Fruit fly (Drosophila melanogaster) whole organism, embryonic: ENCODE measurements around the gene Sb.

Source experiments
- Aef1 ChIP-seq: fragments of 200-800 bp; sonication (Bioruptor generic); IDR thresholded peaks from 3 replicates; pipeline ENCODE4 v1.3.6; 2022; ENCODE audit warnings: missing biosample characterization, missing genetic modification characterization
- CG10654 ChIP-seq: fragments of 200-800 bp; sonication (Bioruptor generic); optimal IDR thresholded peaks from 2 replicates; lab custom pipeline; 2016; ENCODE audit warnings: missing biosample characterization, missing genetic modification characterization
- CG11093 ChIP-seq: fragments of 200-800 bp; sonication (Bioruptor generic); IDR thresholded peaks from 3 replicates; pipeline ENCODE4 v1.3.6; 2022; ENCODE audit warnings: missing biosample characterization, missing genetic modification characterization
- CG11696 ChIP-seq: fragments of 200-800 bp; sonication (Bioruptor generic); IDR thresholded peaks from 2 replicates; pipeline ENCODE4 v1.3.6; 2022; ENCODE audit warnings: missing biosample characterization, missing genetic modification characterization
- CG13424 ChIP-seq: fragments of 200-800 bp; sonication (Bioruptor generic); optimal IDR thresholded peaks from 2 replicates; lab custom pipeline; 2019; ENCODE audit warnings: missing biosample characterization, mild to moderate bottlenecking, missing genetic modification characterization, moderate library complexity
- CG14050 ChIP-seq: fragments of 200-800 bp; sonication (Bioruptor generic); IDR thresholded peaks from 3 replicates; pipeline ENCODE4 v1.3.6; 2022; ENCODE audit warnings: missing biosample characterization, missing genetic modification characterization
- CG17568 ChIP-seq: fragments of 200-800 bp; sonication (Bioruptor generic); optimal IDR thresholded peaks from 2 replicates; lab custom pipeline; 2018; ENCODE audit warnings: missing biosample characterization, mild to moderate bottlenecking, missing genetic modification characterization, moderate library complexity
- CG17829 ChIP-seq: fragments of 200-800 bp; optimal IDR thresholded peaks from 2 replicates; lab custom pipeline; 2019; ENCODE audit warnings: missing biosample characterization, mild to moderate bottlenecking, missing genetic modification characterization, moderate library complexity
- CG18599 ChIP-seq: fragments of 200-800 bp; sonication (Bioruptor generic); optimal IDR thresholded peaks from 3 replicates; lab custom pipeline; 2017; ENCODE audit warnings: missing biosample characterization, missing genetic modification characterization, mild to moderate bottlenecking, moderate library complexity, missing genetic modification reagents
- CG31224 ChIP-seq: fragments of 200-800 bp; sonication (Bioruptor generic); IDR thresholded peaks from 2 replicates; pipeline ENCODE4 v1.3.6; 2022; ENCODE audit warnings: missing biosample characterization, missing genetic modification characterization
- CG3281 ChIP-seq: fragments of 200-800 bp; sonication (Bioruptor generic); optimal IDR thresholded peaks from 3 replicates; lab custom pipeline; 2017; ENCODE audit warnings: missing biosample characterization, mild to moderate bottlenecking, missing genetic modification characterization
- CG33557 ChIP-seq: fragments of 200-800 bp; sonication (Bioruptor generic); optimal IDR thresholded peaks from 2 replicates; lab custom pipeline; 2019; ENCODE audit warnings: missing biosample characterization, mild to moderate bottlenecking, missing genetic modification characterization, moderate library complexity
- CG3838 ChIP-seq: fragments of 200-800 bp; sonication (Bioruptor generic); optimal IDR thresholded peaks from 3 replicates; lab custom pipeline; 2016; ENCODE audit warnings: missing biosample characterization, missing genetic modification characterization
- CG43689 ChIP-seq: fragments of 200-800 bp; sonication (Bioruptor generic); IDR thresholded peaks from 2 replicates; pipeline ENCODE4 v1.3.6; 2022; ENCODE audit warnings: missing biosample characterization, missing genetic modification characterization
- CG7786 ChIP-seq: fragments of 200-800 bp; sonication (Bioruptor generic); optimal IDR thresholded peaks from 2 replicates; lab custom pipeline; 2016; ENCODE audit warnings: missing biosample characterization, missing genetic modification characterization
- CG7839 ChIP-seq: fragments of 200-800 bp; sonication (Bioruptor generic); optimal IDR thresholded peaks from 3 replicates; lab custom pipeline; 2018; ENCODE audit warnings: missing biosample characterization, mild to moderate bottlenecking, missing genetic modification characterization, moderate library complexity
- CG8388 ChIP-seq: fragments of 200-800 bp; sonication (Bioruptor generic); optimal IDR thresholded peaks from 2 replicates; lab custom pipeline; 2019; ENCODE audit warnings: missing biosample characterization, mild to moderate bottlenecking, missing genetic modification characterization, moderate library complexity
- CG8765 ChIP-seq: fragments of 200-800 bp; sonication (Bioruptor generic); IDR thresholded peaks from 2 replicates; pipeline ENCODE4 v1.3.6; 2022; ENCODE audit warnings: missing biosample characterization, missing genetic modification characterization
- CTCF ChIP-seq: fragments of 200-800 bp; sonication (Bioruptor generic); optimal IDR thresholded peaks from 2 replicates; lab custom pipeline; 2017; ENCODE audit warnings: missing biosample characterization, mild to moderate bottlenecking, missing genetic modification characterization, moderate library complexity
- Ets65A ChIP-seq: fragments of 200-800 bp; sonication (Bioruptor generic); peaks from one replicate; lab custom pipeline; 2016; ENCODE audit warnings: missing biosample characterization, missing genetic modification characterization
- H2.0 ChIP-seq: fragments of 200-800 bp; sonication (Bioruptor generic); IDR thresholded peaks from 2 replicates; pipeline ENCODE4 v1.3.6; 2022; ENCODE audit warnings: missing biosample characterization, missing genetic modification characterization
- HLHmδ ChIP-seq: fragments of 200-800 bp; sonication (Bioruptor generic); optimal IDR thresholded peaks from 2 replicates; lab custom pipeline; 2018; ENCODE audit warnings: missing biosample characterization, mild to moderate bottlenecking, missing genetic modification characterization, moderate library complexity
- Hr51 ChIP-seq, 2 experiments: fragments of 200-800 bp; sonication (Bioruptor generic); optimal IDR thresholded peaks; 2 replicates in 1 of 2; 3 replicates in 1 of 2; lab custom pipeline; 2016 to 2018; ENCODE audit warnings: missing biosample characterization in 2 of 2, missing genetic modification characterization in 2 of 2, mild to moderate bottlenecking in 1 of 2, moderate library complexity in 1 of 2
- Med ChIP-seq: fragments of 200-800 bp; sonication (Bioruptor generic); peaks from one replicate; lab custom pipeline; 2016; ENCODE audit warnings: missing biosample characterization, missing genetic modification characterization, mild to moderate bottlenecking, inconsistent platforms, moderate library complexity
- Myb ChIP-seq: fragments of 200-800 bp; sonication (Bioruptor generic); optimal IDR thresholded peaks from 2 replicates; lab custom pipeline; 2016; ENCODE audit warnings: missing biosample characterization, missing genetic modification characterization
- Rx ChIP-seq: fragments of 200-800 bp; sonication (Bioruptor generic); IDR thresholded peaks from 2 replicates; pipeline ENCODE4 v1.3.6; 2022; ENCODE audit warnings: missing biosample characterization, missing genetic modification characterization
- Side ChIP-seq: fragments of 200-800 bp; sonication (Bioruptor generic); optimal IDR thresholded peaks from 2 replicates; lab custom pipeline; 2016; ENCODE audit warnings: missing biosample characterization, missing genetic modification characterization
- al ChIP-seq: fragments of 200-800 bp; sonication (Bioruptor generic); IDR thresholded peaks from 2 replicates; pipeline ENCODE4 v1.3.6; 2022; ENCODE audit warnings: missing biosample characterization, missing genetic modification characterization
- corto ChIP-seq: fragments of 200-800 bp; sonication (Bioruptor generic); optimal IDR thresholded peaks from 2 replicates; lab custom pipeline; 2016; ENCODE audit warnings: missing biosample characterization, mild to moderate bottlenecking, missing genetic modification characterization, moderate library complexity
- crc ChIP-seq: fragments of 200-800 bp; sonication (Bioruptor generic); optimal IDR thresholded peaks from 2 replicates; lab custom pipeline; 2016; ENCODE audit warnings: missing biosample characterization, missing genetic modification characterization
- crol ChIP-seq: fragments of 200-800 bp; sonication (Bioruptor generic); IDR thresholded peaks from 2 replicates; pipeline ENCODE4 v1.3.6; 2022; ENCODE audit warnings: missing biosample characterization, missing genetic modification characterization
- dpn ChIP-seq, 2 experiments: fragments of 200-800 bp; sonication (Bioruptor generic); optimal IDR thresholded peaks; 3 replicates each; lab custom pipeline; 2016; ENCODE audit warnings: missing biosample characterization in 2 of 2, missing genetic modification characterization in 2 of 2
- en ChIP-seq: fragments of 200-800 bp; sonication (Bioruptor generic); optimal IDR thresholded peaks from 2 replicates; lab custom pipeline; 2016; ENCODE audit warnings: missing biosample characterization, missing genetic modification characterization
- ewg ChIP-seq: fragments of 200-800 bp; sonication (Bioruptor generic); optimal IDR thresholded peaks from 3 replicates; lab custom pipeline; 2017; ENCODE audit warnings: mild to moderate bottlenecking, missing biosample characterization, missing genetic modification reagents, missing genetic modification characterization
- fu2 ChIP-seq: fragments of 200-800 bp; sonication (Bioruptor generic); optimal IDR thresholded peaks from 2 replicates; lab custom pipeline; 2016; ENCODE audit warnings: missing biosample characterization, missing genetic modification characterization
- hbn ChIP-seq: fragments of 200-800 bp; sonication (Bioruptor generic); IDR thresholded peaks from 2 replicates; pipeline ENCODE4 v1.3.6; 2022; ENCODE audit warnings: missing biosample characterization, missing genetic modification characterization; ENCODE audit not compliant: partially characterized antibody
- her ChIP-seq: fragments of 200-800 bp; sonication (Bioruptor generic); optimal IDR thresholded peaks from 2 replicates; lab custom pipeline; 2016; ENCODE audit warnings: missing biosample characterization, missing genetic modification characterization
- insv ChIP-seq, 2 experiments: fragments of 200-800 bp; sonication (Bioruptor generic); optimal IDR thresholded peaks; 3 replicates each; lab custom pipeline; 2016 to 2018; ENCODE audit warnings: missing biosample characterization in 2 of 2, missing genetic modification characterization in 2 of 2
- lmd ChIP-seq: fragments of 200-800 bp; sonication (Bioruptor generic); IDR thresholded peaks from 2 replicates; pipeline ENCODE4 v1.3.6; 2022; ENCODE audit warnings: missing biosample characterization, missing genetic modification characterization
- lov ChIP-seq, 2 experiments: fragments of 200-800 bp in 1 of 2; fragments of >200 bp in 1 of 2; sonication (Bioruptor generic) in 1 of 2; IDR thresholded peaks in 1 of 2; optimal IDR thresholded peaks in 1 of 2; 2 replicates in 1 of 2; 3 replicates in 1 of 2; pipeline versions ENCODE4 v1.3.6 to Lab custom; 2017 to 2022; ENCODE audit warnings: missing biosample characterization in 1 of 2, missing genetic modification characterization in 1 of 2
- nau ChIP-seq: fragments of 200-800 bp; sonication (Bioruptor generic); optimal IDR thresholded peaks from 3 replicates; lab custom pipeline; 2017; ENCODE audit warnings: missing biosample characterization, mild to moderate bottlenecking, missing genetic modification characterization, missing genetic modification reagents
- nerfin-2 ChIP-seq: fragments of 200-800 bp; sonication (Bioruptor generic); IDR thresholded peaks from 2 replicates; pipeline ENCODE4 v1.3.6; 2022; ENCODE audit warnings: missing biosample characterization, missing genetic modification characterization; ENCODE audit not compliant: partially characterized antibody
- nom ChIP-seq: fragments of 200-800 bp; sonication (Bioruptor generic); optimal IDR thresholded peaks from 2 replicates; lab custom pipeline; 2017; ENCODE audit warnings: missing biosample characterization, missing genetic modification characterization, mild to moderate bottlenecking, moderate library complexity, missing genetic modification reagents
- odd ChIP-seq: fragments of 200-800 bp; sonication (Bioruptor generic); optimal IDR thresholded peaks from 2 replicates; lab custom pipeline; 2017; ENCODE audit warnings: missing biosample characterization, mild to moderate bottlenecking, missing genetic modification characterization
- sima ChIP-seq: fragments of 200-800 bp; sonication (Bioruptor generic); optimal IDR thresholded peaks from 2 replicates; lab custom pipeline; 2016; ENCODE audit warnings: missing biosample characterization, missing genetic modification characterization
- tna ChIP-seq: fragments of 200-800 bp; sonication (Bioruptor generic); IDR thresholded peaks from 2 replicates; pipeline ENCODE4 v1.3.6; 2022; ENCODE audit warnings: missing biosample characterization, missing genetic modification characterization; ENCODE audit not compliant: partially characterized antibody
- toy ChIP-seq: fragments of 200-800 bp; sonication (Bioruptor generic); IDR thresholded peaks from 2 replicates; pipeline ENCODE4 v1.3.6; 2022; ENCODE audit warnings: missing biosample characterization, missing genetic modification characterization
- unc-4 ChIP-seq: fragments of 200-800 bp; sonication (Bioruptor generic); IDR thresholded peaks from 2 replicates; pipeline ENCODE4 v1.3.6; 2022; ENCODE audit warnings: missing biosample characterization, missing genetic modification characterization; ENCODE audit not compliant: partially characterized antibody
- vvl ChIP-seq: fragments of 200-800 bp; sonication (Bioruptor generic); IDR thresholded peaks from 2 replicates; pipeline ENCODE4 v1.3.6; 2022; ENCODE audit warnings: missing biosample characterization, missing genetic modification characterization

Sb gene

DNA sequence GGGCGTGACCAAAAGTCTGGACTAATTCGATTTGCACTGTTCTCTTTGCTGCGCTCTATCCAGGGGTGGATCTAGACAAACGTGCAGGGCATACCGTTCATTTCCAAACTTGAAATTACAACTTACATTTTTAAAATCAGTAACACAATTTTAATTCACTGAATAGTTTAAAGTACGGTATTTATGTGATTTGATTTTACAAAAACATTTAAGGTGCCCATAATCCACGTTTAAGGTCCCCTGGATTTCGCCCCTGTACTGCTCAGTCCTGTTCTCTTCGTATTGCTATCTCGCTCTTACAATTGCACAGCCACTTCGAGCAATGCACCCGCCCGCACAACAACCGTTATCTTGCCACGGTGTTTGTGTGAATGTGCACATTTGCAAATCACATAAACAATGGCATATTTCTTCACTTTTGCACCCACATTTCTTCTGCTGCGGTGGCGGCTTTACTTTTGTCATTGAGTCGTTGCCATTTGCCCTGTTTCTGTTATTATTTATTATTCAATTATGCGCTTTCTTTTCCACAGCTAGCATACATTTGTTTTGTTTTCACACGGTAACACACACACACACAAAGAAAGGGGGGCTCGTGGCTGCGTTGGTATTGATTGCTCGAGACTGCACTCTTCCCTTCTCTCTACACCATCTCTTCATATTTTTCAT is 18.2 kb upstream of the Sb start (continued):
- TF ChIP-seq nom (GFP tag; lab: Kevin White, UChicago), result peak; percentile 96
- TF ChIP-seq CG18599 (GFP tag; lab: Kevin White, UChicago), result peak; percentile 62
- TF ChIP-seq CG3281 (GFP tag; lab: Kevin White, UChicago), result peak; percentile 32
- peak; percentile 8 for TF ChIP-seq odd (GFP tag; lab: Kevin White, UChicago)
- TF ChIP-seq crol (GFP tag; lab: Robert Waterston, UW), result no peak
- no peak for TF ChIP-seq CG3838 (GFP tag; lab: Kevin White, UChicago)
- TF ChIP-seq Side, result peak; percentile 73
- peak; percentile 81 for TF ChIP-seq H2.0 (GFP tag; lab: Robert Waterston, UW)
- TF ChIP-seq CG13424 (tag; lab: Kevin White, UChicago), result peak; percentile 74
- peak; percentile 0 for TF ChIP-seq CTCF
- TF ChIP-seq dpn (GFP tag; optimal IDR thresholded peaks at IDR 0.05; lab: Kevin White, UChicago), result peak; percentile 75 to 76
- TF ChIP-seq CG17829 (tag; lab: Kevin White, UChicago), result peak; percentile 89
- TF ChIP-seq CG7786 (GFP tag; lab: Kevin White, UChicago), result peak; percentile 64
- peak; percentile 40; the same call in 1 of the 2 replicates for TF ChIP-seq CG31224 (GFP tag; lab: Robert Waterston, UW)
- peak; percentile 35 for TF ChIP-seq Myb (GFP tag; lab: Kevin White, UChicago)
- peak; percentile 38; the same call in 1 of the 2 replicates for TF ChIP-seq al (GFP tag; lab: Robert Waterston, UW)
- peak; percentile 25 to 63 for TF ChIP-seq Hr51 (GFP tag; optimal IDR thresholded peaks at IDR 0.05; lab: Kevin White, UChicago)
- TF ChIP-seq insv (GFP tag; optimal IDR thresholded peaks at IDR 0.05; lab: Kevin White, UChicago), result no peak
- TF ChIP-seq CG43689 (GFP tag; lab: Robert Waterston, UW), result 0 out of 2 replicates have a peak, but pooled peaks have one; percentile 15
- no peak for TF ChIP-seq lov (optimal IDR thresholded peaks at IDR 0.05; lab: Kevin White, UChicago)
- peak; percentile 72; the same call in 2 of the 3 replicates for TF ChIP-seq lov (GFP tag; IDR thresholded peaks at IDR 0.05; lab: Robert Waterston, UW)
- TF ChIP-seq hbn, result no peak
- no peak for TF ChIP-seq Rx
- TF ChIP-seq Aef1, result peak; percentile 72
- TF ChIP-seq toy (GFP tag; lab: Robert Waterston, UW), result no peak
- peak; percentile 83 for TF ChIP-seq lmd (GFP tag; lab: Robert Waterston, UW)
- TF ChIP-seq CG8765, result peak; percentile 84
- no peak for TF ChIP-seq tna (GFP tag; lab: Robert Waterston, UW)
- peak; percentile 13 for TF ChIP-seq fu2 (GFP tag; lab: Kevin White, UChicago)
- TF ChIP-seq CG17568 (GFP tag; lab: Kevin White, UChicago), result peak; percentile 4
- 0 out of 2 replicates have a peak, but pooled peaks have one; percentile 30 for TF ChIP-seq CG11696 (GFP tag; lab: Robert Waterston, UW)
- peak; percentile 71 for TF ChIP-seq CG8388 (GFP tag; lab: Kevin White, UChicago)
- peak; percentile 92 for TF ChIP-seq Med (GFP tag; lab: Kevin White, UChicago)
- peak; percentile 31 for TF ChIP-seq her (GFP tag; lab: Kevin White, UChicago)
- no peak for TF ChIP-seq sima (GFP tag; lab: Kevin White, UChicago)
- peak; percentile 57 for TF ChIP-seq en (GFP tag; lab: Kevin White, UChicago)
- peak; percentile 57 for TF ChIP-seq CG14050 (GFP tag; lab: Robert Waterston, UW)
- peak; percentile 56 for TF ChIP-seq ewg (GFP tag; lab: Kevin White, UChicago)
- TF ChIP-seq CG11093 (GFP tag; lab: Robert Waterston, UW), result peak; percentile 67; the same call in 1 of the 3 replicates
- peak; percentile 96 for TF ChIP-seq Ets65A (GFP tag; lab: Kevin White, UChicago)
- no peak for TF ChIP-seq nau
- TF ChIP-seq CG33557 (GFP tag; lab: Kevin White, UChicago), result peak; percentile 81
- peak; percentile 50 for TF ChIP-seq CG10654 (GFP tag; lab: Kevin White, UChicago)
- no peak for TF ChIP-seq unc-4 (GFP tag; lab: Robert Waterston, UW)
- peak; percentile 82 for TF ChIP-seq CG7839 (tag; lab: Kevin White, UChicago)
- no peak for TF ChIP-seq nerfin-2 (GFP tag; lab: Robert Waterston, UW)
- peak; percentile 88 for TF ChIP-seq corto (GFP tag; lab: Kevin White, UChicago)
- no peak for TF ChIP-seq HLHmδ (GFP tag; lab: Kevin White, UChicago)
- peak; percentile 78 for TF ChIP-seq vvl (GFP tag; lab: Robert Waterston, UW)
- peak; percentile 59 for TF ChIP-seq crc (GFP tag; lab: Kevin White, UChicago)
